Fruit fly (Drosophila melanogaster) whole organism, embryonic: Measurements from ENCODE around the gene CG1983.

Experiments used
- Atf3 ChIP-seq: fragments of 200-800 bp; sonication (Bioruptor generic); optimal IDR thresholded peaks from 3 replicates; lab custom pipeline; 2016; ENCODE audit warnings: missing biosample characterization, missing genetic modification characterization
- Blimp-1 ChIP-seq: fragments of 200-800 bp; sonication (Bioruptor generic); optimal IDR thresholded peaks from 3 replicates; lab custom pipeline; 2018; ENCODE audit warnings: missing biosample characterization, missing genetic modification characterization, mild to moderate bottlenecking, moderate library complexity, missing genetic modification reagents
- BtbVII ChIP-seq: fragments of 200-800 bp; sonication (Bioruptor generic); optimal IDR thresholded peaks from 3 replicates; lab custom pipeline; 2017; ENCODE audit warnings: missing biosample characterization, mild to moderate bottlenecking, missing genetic modification characterization
- CG10366 ChIP-seq: fragments of 200-800 bp; sonication (Bioruptor generic); IDR thresholded peaks from 2 replicates; pipeline ENCODE4 v1.3.6; 2022; ENCODE audit warnings: missing biosample characterization, missing genetic modification characterization
- CG11695 ChIP-seq: fragments of 200-800 bp; sonication (Bioruptor generic); IDR thresholded peaks from 3 replicates; pipeline ENCODE4 v1.3.6; 2022; ENCODE audit warnings: missing biosample characterization, missing genetic modification characterization
- CG12219 ChIP-seq: fragments of 200-800 bp; sonication (Bioruptor generic); optimal IDR thresholded peaks from 3 replicates; lab custom pipeline; 2018; ENCODE audit warnings: missing biosample characterization, mild to moderate bottlenecking, missing genetic modification characterization
- CG1233 ChIP-seq: fragments of 200-800 bp; sonication (Bioruptor generic); optimal IDR thresholded peaks from 4 replicates; lab custom pipeline; 2018; ENCODE audit warnings: missing biosample characterization, mild to moderate bottlenecking, missing genetic modification characterization
- CG12769 ChIP-seq: fragments of 200-800 bp; sonication (Bioruptor generic); optimal IDR thresholded peaks from 2 replicates; lab custom pipeline; 2019; ENCODE audit warnings: missing biosample characterization, mild to moderate bottlenecking, missing genetic modification characterization, moderate library complexity
- CG17361 ChIP-seq: fragments of 200-800 bp; sonication (Bioruptor generic); IDR thresholded peaks from 3 replicates; pipeline ENCODE4 v1.3.6; 2022; ENCODE audit warnings: missing biosample characterization, missing genetic modification characterization
- CG17385 ChIP-seq: fragments of 200-800 bp; sonication (Bioruptor generic); optimal IDR thresholded peaks from 3 replicates; lab custom pipeline; 2018; ENCODE audit warnings: missing biosample characterization, mild to moderate bottlenecking, missing genetic modification characterization
- CG2678 ChIP-seq: fragments of 200-800 bp; sonication (Bioruptor generic); optimal IDR thresholded peaks from 3 replicates; lab custom pipeline; 2019; ENCODE audit warnings: missing biosample characterization, mild to moderate bottlenecking, missing genetic modification characterization, moderate library complexity
- CG2712 ChIP-seq: fragments of 200-800 bp; optimal IDR thresholded peaks from 3 replicates; lab custom pipeline; 2019; ENCODE audit warnings: missing biosample characterization, mild to moderate bottlenecking, missing genetic modification characterization, moderate library complexity
- CG30403 ChIP-seq: fragments of 200-800 bp; sonication (Bioruptor generic); optimal IDR thresholded peaks from 3 replicates; lab custom pipeline; 2016; ENCODE audit warnings: missing biosample characterization, missing genetic modification characterization
- CG3065 ChIP-seq: fragments of 200-800 bp; sonication (Bioruptor generic); optimal IDR thresholded peaks from 2 replicates; lab custom pipeline; 2016; ENCODE audit warnings: missing biosample characterization, missing genetic modification characterization
- CG33557 ChIP-seq: fragments of 200-800 bp; sonication (Bioruptor generic); optimal IDR thresholded peaks from 2 replicates; lab custom pipeline; 2019; ENCODE audit warnings: missing biosample characterization, mild to moderate bottlenecking, missing genetic modification characterization, moderate library complexity
- CG5245 ChIP-seq: fragments of 200-800 bp; sonication (Bioruptor generic); optimal IDR thresholded peaks from 3 replicates; lab custom pipeline; 2016; ENCODE audit warnings: missing biosample characterization, missing genetic modification characterization
- CG6765 ChIP-seq: fragments of 200-800 bp; sonication (Bioruptor generic); optimal IDR thresholded peaks from 3 replicates; lab custom pipeline; 2017; ENCODE audit warnings: missing biosample characterization, mild to moderate bottlenecking, missing genetic modification characterization
- CG7839 ChIP-seq: fragments of 200-800 bp; sonication (Bioruptor generic); optimal IDR thresholded peaks from 3 replicates; lab custom pipeline; 2018; ENCODE audit warnings: missing biosample characterization, mild to moderate bottlenecking, missing genetic modification characterization, moderate library complexity
- Eip74EF ChIP-seq, 2 experiments: fragments of 200-800 bp in 1 of 2; fragments of >200 bp in 1 of 2; sonication (Bioruptor generic) in 1 of 2; optimal IDR thresholded peaks; 2 replicates each; lab custom pipeline; 2017 to 2019; ENCODE audit warnings: missing biosample characterization in 2 of 2, missing genetic modification characterization in 2 of 2, mild to moderate bottlenecking in 1 of 2, moderate library complexity in 1 of 2
- Fer1 ChIP-seq: fragments of 200-800 bp; sonication (Bioruptor generic); optimal IDR thresholded peaks from 2 replicates; lab custom pipeline; 2017; ENCODE audit warnings: missing biosample characterization, mild to moderate bottlenecking, missing genetic modification characterization
- MBD-R2 ChIP-seq: fragments of 200-800 bp; sonication (Bioruptor generic); IDR thresholded peaks from 2 replicates; pipeline ENCODE4 v1.3.6; 2022; ENCODE audit warnings: missing biosample characterization, missing genetic modification characterization
- MTF-1 ChIP-seq: fragments of 200-800 bp; sonication (Bioruptor generic); optimal IDR thresholded peaks from 2 replicates; lab custom pipeline; 2018; ENCODE audit warnings: missing biosample characterization, mild to moderate bottlenecking, missing genetic modification characterization, borderline replicate concordance
- NfI ChIP-seq: fragments of 200-800 bp; sonication (Bioruptor generic); optimal IDR thresholded peaks from 3 replicates; lab custom pipeline; 2018; ENCODE audit warnings: missing biosample characterization, mild to moderate bottlenecking, missing genetic modification characterization, moderate library complexity
- Oli ChIP-seq: fragments of 200-800 bp; sonication (Bioruptor generic); optimal IDR thresholded peaks from 2 replicates; lab custom pipeline; 2018; ENCODE audit warnings: missing biosample characterization, mild to moderate bottlenecking, missing genetic modification characterization, moderate library complexity
- Optix ChIP-seq: fragments of 200-800 bp; sonication (Bioruptor generic); IDR thresholded peaks from 3 replicates; pipeline ENCODE4 v1.3.6; 2022; ENCODE audit warnings: missing biosample characterization, missing genetic modification characterization
- Ravus ChIP-seq: fragments of 200-800 bp; sonication (Bioruptor generic); IDR thresholded peaks from 2 replicates; pipeline ENCODE4 v1.3.6; 2022; ENCODE audit warnings: missing biosample characterization, missing genetic modification characterization
- Trl ChIP-seq, 3 experiments: fragments of >200 bp in 2 of 3; fragments of 200-800 bp in 1 of 3; sonication (Bioruptor generic) in 1 of 3; optimal IDR thresholded peaks; 2 replicates in 1 of 3; 3 replicates in 2 of 3; lab custom pipeline; 2016 to 2017; ENCODE audit warnings: missing biosample characterization in 1 of 3, missing genetic modification characterization in 1 of 3
- ap ChIP-seq: fragments of 200-800 bp; sonication (Bioruptor generic); IDR thresholded peaks from 2 replicates; pipeline ENCODE4 v1.3.6; 2022; ENCODE audit warnings: missing biosample characterization, missing genetic modification characterization
- chinmo ChIP-seq: fragments of 200-800 bp; sonication (Bioruptor generic); IDR thresholded peaks from 4 replicates; pipeline ENCODE4 v1.3.6; 2022; ENCODE audit warnings: missing biosample characterization, missing genetic modification characterization; ENCODE audit not compliant: partially characterized antibody
- chn ChIP-seq: fragments of 200-800 bp; sonication (Bioruptor generic); optimal IDR thresholded peaks from 2 replicates; lab custom pipeline; 2016; ENCODE audit warnings: missing biosample characterization, missing genetic modification characterization
- cwo ChIP-seq: fragments of 200-800 bp; sonication (Bioruptor generic); optimal IDR thresholded peaks from 3 replicates; lab custom pipeline; 2017; ENCODE audit warnings: missing biosample characterization, missing genetic modification characterization, mild to moderate bottlenecking, moderate library complexity, missing genetic modification reagents
- dmrt11E ChIP-seq: fragments of 200-800 bp; sonication (Bioruptor generic); optimal IDR thresholded peaks from 3 replicates; lab custom pipeline; 2018; ENCODE audit warnings: missing biosample characterization, mild to moderate bottlenecking, missing genetic modification characterization, moderate library complexity
- dpn ChIP-seq, 2 experiments: fragments of 200-800 bp; sonication (Bioruptor generic); optimal IDR thresholded peaks; 3 replicates each; lab custom pipeline; 2016; ENCODE audit warnings: missing biosample characterization in 2 of 2, missing genetic modification characterization in 2 of 2
- fd96Cb ChIP-seq: fragments of 200-800 bp; sonication (Bioruptor generic); optimal IDR thresholded peaks from 2 replicates; lab custom pipeline; 2018; ENCODE audit warnings: missing biosample characterization, mild to moderate bottlenecking, missing genetic modification characterization, moderate library complexity
- gsb ChIP-seq: fragments of 200-800 bp; sonication (Bioruptor generic); IDR thresholded peaks from 2 replicates; pipeline ENCODE4 v1.3.6; 2022; ENCODE audit warnings: missing biosample characterization, missing genetic modification characterization
- hkb ChIP-seq, 2 experiments: fragments of 200-800 bp in 1 of 2; fragments of >200 bp in 1 of 2; sonication (Bioruptor generic) in 1 of 2; IDR thresholded peaks in 1 of 2; optimal IDR thresholded peaks in 1 of 2; 2 replicates each; pipeline versions ENCODE4 v1.3.6 to Lab custom; 2017 to 2022; ENCODE audit warnings: missing biosample characterization in 1 of 2, missing genetic modification characterization in 1 of 2
- ind ChIP-seq: fragments of 200-800 bp; sonication (Bioruptor generic); optimal IDR thresholded peaks from 3 replicates; lab custom pipeline; 2016; ENCODE audit warnings: missing biosample characterization, missing genetic modification characterization
- luna ChIP-seq: fragments of 200-800 bp; sonication (Bioruptor generic); optimal IDR thresholded peaks from 2 replicates; lab custom pipeline; 2016; ENCODE audit warnings: missing biosample characterization, missing genetic modification characterization
- mam ChIP-seq: fragments of 200-800 bp; sonication (Bioruptor generic); optimal IDR thresholded peaks from 3 replicates; lab custom pipeline; 2016; ENCODE audit warnings: missing biosample characterization, missing genetic modification characterization
- mirr ChIP-seq: fragments of 200-800 bp; sonication (Bioruptor generic); optimal IDR thresholded peaks from 3 replicates; lab custom pipeline; 2018; ENCODE audit warnings: missing biosample characterization, mild to moderate bottlenecking, missing genetic modification characterization
- p53 ChIP-seq: fragments of 200-800 bp; sonication (Bioruptor generic); optimal IDR thresholded peaks from 2 replicates; lab custom pipeline; 2016; ENCODE audit warnings: missing biosample characterization, missing genetic modification characterization
- pfk ChIP-seq: fragments of 200-800 bp; sonication (Bioruptor generic); optimal IDR thresholded peaks from 2 replicates; lab custom pipeline; 2018; ENCODE audit warnings: missing biosample characterization, mild to moderate bottlenecking, missing genetic modification characterization, moderate library complexity
- ro ChIP-seq: fragments of 200-800 bp; sonication (Bioruptor generic); IDR thresholded peaks from 2 replicates; pipeline ENCODE4 v1.3.6; 2022; ENCODE audit warnings: missing biosample characterization, missing genetic modification characterization
- sr ChIP-seq: fragments of 200-800 bp; sonication (Bioruptor generic); IDR thresholded peaks from 3 replicates; pipeline ENCODE4 v1.3.6; 2022; ENCODE audit warnings: missing biosample characterization, missing genetic modification characterization
- sug ChIP-seq: fragments of 200-800 bp; optimal IDR thresholded peaks from 2 replicates; lab custom pipeline; 2019; ENCODE audit warnings: missing biosample characterization, mild to moderate bottlenecking, missing genetic modification characterization, moderate library complexity
- toy ChIP-seq: fragments of 200-800 bp; sonication (Bioruptor generic); IDR thresholded peaks from 2 replicates; pipeline ENCODE4 v1.3.6; 2022; ENCODE audit warnings: missing biosample characterization, missing genetic modification characterization
- tup ChIP-seq: fragments of 200-800 bp; sonication (Bioruptor generic); optimal IDR thresholded peaks from 2 replicates; lab custom pipeline; 2016; ENCODE audit warnings: missing biosample characterization, mild to moderate bottlenecking, missing genetic modification characterization, moderate library complexity
- zfh2 ChIP-seq: fragments of 200-800 bp; sonication (Bioruptor generic); optimal IDR thresholded peaks from 2 replicates; lab custom pipeline; 2016; ENCODE audit warnings: missing biosample characterization, missing genetic modification characterization

Gene CG1983

dm6 chr3R:30200091-30200698 lies 22.7 kb upstream of the CG1983 start (continued):
- TF ChIP-seq CG11695 (GFP tag; lab: Robert Waterston, UW) (no peak), ind (GFP tag; lab: Kevin White, UChicago) (peak; percentile 11), toy (GFP tag; lab: Robert Waterston, UW) (0 out of 2 replicates have a peak, but pooled peaks have one; percentile 33), CG17361 (GFP tag; lab: Robert Waterston, UW) (peak; percentile 49; the same call in 1 of the 3 replicates), Ravus (GFP tag; lab: Robert Waterston, UW) (no peak), p53 (no peak), Blimp-1 (GFP tag; lab: Kevin White, UChicago) (peak; percentile 2), MTF-1 (GFP tag; lab: Kevin White, UChicago) (no peak), NfI (GFP tag; lab: Kevin White, UChicago) (no peak), mirr (GFP tag; lab: Kevin White, UChicago) (peak; percentile 22), CG2678 (peak; percentile 28), chn (GFP tag; lab: Kevin White, UChicago) (no peak), fd96Cb (peak; percentile 5), dpn (GFP tag; optimal IDR thresholded peaks at IDR 0.05; lab: Kevin White, UChicago) (peak; percentile 24 to 44), Fer1 (GFP tag; lab: Kevin White, UChicago) (no peak), MBD-R2 (GFP tag; lab: Robert Waterston, UW) (peak; percentile 11; the same call in 1 of the 2 replicates), CG12219 (GFP tag; lab: Kevin White, UChicago) (peak; percentile 1), Eip74EF (GFP tag; optimal IDR thresholded peaks at IDR 0.05; lab: Kevin White, UChicago) (no peak), ro (no peak), tup (GFP tag; lab: Kevin White, UChicago) (no peak), pfk (GFP tag; lab: Kevin White, UChicago) (no peak), CG3065 (no peak), CG5245 (GFP tag; lab: Kevin White, UChicago) (no peak), sug (tag; lab: Kevin White, UChicago) (peak; percentile 89), zfh2 (GFP tag; lab: Kevin White, UChicago) (peak; percentile 11), Optix (0 out of 3 replicates have a peak, but pooled peaks have one; percentile 31), chinmo (peak; percentile 71; the same call in 2 of the 4 replicates), gsb (GFP tag; lab: Robert Waterston, UW) (no peak), mam (GFP tag; lab: Kevin White, UChicago) (peak; percentile 38), ap (GFP tag; lab: Robert Waterston, UW) (no peak), CG33557 (GFP tag; lab: Kevin White, UChicago) (no peak), CG30403 (GFP tag; lab: Kevin White, UChicago) (peak; percentile 12), CG6765 (no peak), Atf3 (no peak), CG17385 (GFP tag; lab: Kevin White, UChicago) (peak; percentile 14), hkb (optimal IDR thresholded peaks at IDR 0.05; lab: Kevin White, UChicago) (no peak), hkb (GFP tag; IDR thresholded peaks at IDR 0.05; lab: Robert Waterston, UW) (peak; percentile 29; the same call in 1 of the 2 replicates), CG12769 (peak; percentile 96), cwo (GFP tag; lab: Kevin White, UChicago) (peak; percentile 82), CG7839 (tag; lab: Kevin White, UChicago) (peak; percentile 31), Trl (optimal IDR thresholded peaks at IDR 0.05; lab: Kevin White, UChicago) (no peak), Trl (GFP tag; optimal IDR thresholded peaks at IDR 0.05; lab: Kevin White, UChicago) (peak; percentile 5), sr (peak; percentile 85), Oli (tag; lab: Kevin White, UChicago) (peak; percentile 8), CG1233 (GFP tag; lab: Kevin White, UChicago) (no peak), luna (no peak), dmrt11E (tag; lab: Kevin White, UChicago) (no peak), CG2712 (no peak), CG10366 (GFP tag; lab: Robert Waterston, UW) (no peak), BtbVII (GFP tag; lab: Kevin White, UChicago) (no peak)
